Fruit fly (Drosophila melanogaster): ENCODE data around the gene CG43291.
A peak's percentile ranks its signal among the peaks of the same experiment; 100 is the strongest.

Gene CG43291

dm6 chr3R:14259821-14260220, 15.3 kb upstream of the CG43291 start, which contains the start of gene MetRS-m:
TSS of gene MetRS-m (minus strand) at chr3R:14259991.
- TF ChIP-seq CG6808 (GFP tag; optimal IDR thresholded peaks at IDR 0.05): peak; percentile 99
- no peak for TF ChIP-seq CG8119 (GFP tag; IDR thresholded peaks at IDR 0.05)

DNA sequence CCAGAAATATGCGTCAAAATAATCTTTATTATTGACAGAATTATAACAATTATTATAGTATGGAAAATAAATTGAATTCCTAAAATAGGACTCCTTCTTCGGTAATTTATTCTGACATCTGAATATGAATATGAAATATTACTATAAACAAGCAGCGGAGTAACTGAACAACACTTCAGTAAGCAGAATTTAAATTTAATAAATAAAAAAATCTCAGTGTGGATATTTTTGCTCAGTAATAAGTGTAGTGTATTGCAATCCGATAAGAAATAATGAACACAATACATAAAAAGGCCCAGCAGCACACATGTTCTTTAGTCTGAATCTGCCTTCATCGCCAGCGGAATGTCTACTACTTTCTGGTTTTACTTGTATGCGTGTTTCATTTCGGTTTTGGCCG, 11.3 kb upstream of the CG43291 start, which contains the start of gene CG43179:
Gene CG43179, plus strand, starts transcription at position 301 of the 400 bp plus-strand sequence.
- TF ChIP-seq CG32006 (GFP tag; optimal IDR thresholded peaks at IDR 0.05): no peak
- peak; percentile 15 for TF ChIP-seq svp (GFP tag)

DNA sequence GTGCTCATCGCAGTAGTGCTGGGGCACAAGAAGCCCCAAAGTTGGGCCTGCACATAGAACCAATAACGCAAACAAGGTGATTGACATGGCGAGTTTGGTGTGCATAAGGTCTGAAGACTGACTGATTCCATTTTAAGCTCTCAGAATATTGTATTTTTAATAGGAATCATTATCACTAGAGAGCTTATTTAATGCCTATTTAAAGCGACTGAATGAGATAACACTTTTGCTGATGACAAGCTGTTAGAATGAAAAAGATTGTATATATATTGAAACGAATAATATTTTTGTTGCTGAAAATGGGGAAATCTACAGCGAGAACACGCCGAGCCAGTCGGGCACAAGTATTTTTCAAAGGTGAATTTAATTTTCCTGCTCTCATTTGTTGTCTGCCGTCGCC, 894 bp upstream of the CG43291 start, which contains the start of gene CG9616:
Gene CG9616, minus strand, starts transcription at position 101 of the 400 bp plus-strand sequence.
- TF ChIP-seq CG7368 (GFP tag; optimal IDR thresholded peaks at IDR 0.05): no peak
- TF ChIP-seq lz (GFP tag; optimal IDR thresholded peaks at IDR 0.05): no peak
- no peak for TF ChIP-seq Hr39 (GFP tag; optimal IDR thresholded peaks at IDR 0.05)
- no peak for TF ChIP-seq CG3032 (tag; optimal IDR thresholded peaks at IDR 0.05)
- TF ChIP-seq CG31627 (GFP tag; optimal IDR thresholded peaks at IDR 0.05): no peak
- TF ChIP-seq CG1621 (tag; optimal IDR thresholded peaks at IDR 0.05): no peak
- no peak for TF ChIP-seq fd59A (GFP tag; optimal IDR thresholded peaks at IDR 0.05)
- TF ChIP-seq net (GFP tag; optimal IDR thresholded peaks at IDR 0.05): no peak
- TF ChIP-seq topi (GFP tag; optimal IDR thresholded peaks at IDR 0.05): no peak
- TF ChIP-seq Gug (GFP tag; IDR thresholded peaks at IDR 0.05): no peak
- TF ChIP-seq dac (GFP tag; optimal IDR thresholded peaks at IDR 0.05): no peak
- no peak for TF ChIP-seq Smox (GFP tag; optimal IDR thresholded peaks at IDR 0.05)
- no peak for TF ChIP-seq Eip93F (GFP tag; optimal IDR thresholded peaks at IDR 0.05)
- TF ChIP-seq acj6 (GFP tag; optimal IDR thresholded peaks at IDR 0.05): no peak
- no peak for TF ChIP-seq esn (GFP tag; optimal IDR thresholded peaks at IDR 0.05)
- no peak for TF ChIP-seq Sox15 (GFP tag; optimal IDR thresholded peaks at IDR 0.05)
- no peak for TF ChIP-seq fd85E (GFP tag; optimal IDR thresholded peaks at IDR 0.05)

DNA sequence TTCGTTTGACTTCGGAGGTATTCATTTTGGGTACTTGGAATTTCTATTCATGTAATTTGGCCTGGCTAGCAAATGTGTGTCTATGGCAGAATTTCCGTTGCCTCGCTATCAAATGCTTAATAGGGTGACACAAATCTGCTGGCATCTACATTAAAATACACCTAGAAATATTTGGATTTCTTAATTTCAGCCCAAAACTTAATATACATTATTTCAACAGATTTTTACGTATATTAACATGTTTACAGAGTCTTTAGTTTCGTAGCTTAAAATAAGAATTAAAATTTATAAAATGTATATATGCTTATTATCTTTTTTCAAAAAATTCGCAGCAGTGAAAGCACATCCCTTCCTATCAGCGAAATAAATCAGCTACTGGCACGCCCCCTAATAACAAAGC, 15.4 kb downstream of the CG43291 start, which contains the start of gene CG9624:
Gene CG9624, minus strand, starts transcription at position 101 of the 400 bp plus-strand sequence.
- TF ChIP-seq esn (GFP tag; optimal IDR thresholded peaks at IDR 0.05) (no peak), ss (GFP tag; optimal IDR thresholded peaks at IDR 0.05) (no peak), eg (GFP tag; IDR thresholded peaks at IDR 0.05) (no peak), acj6 (GFP tag; optimal IDR thresholded peaks at IDR 0.05) (no peak), CG3919 (GFP tag; optimal IDR thresholded peaks at IDR 0.05) (no peak), CG16779 (tag; optimal IDR thresholded peaks at IDR 0.05) (no peak), CG6808 (GFP tag; optimal IDR thresholded peaks at IDR 0.05) (no peak), Ets21C (GFP tag; optimal IDR thresholded peaks at IDR 0.05) (no peak)

DNA sequence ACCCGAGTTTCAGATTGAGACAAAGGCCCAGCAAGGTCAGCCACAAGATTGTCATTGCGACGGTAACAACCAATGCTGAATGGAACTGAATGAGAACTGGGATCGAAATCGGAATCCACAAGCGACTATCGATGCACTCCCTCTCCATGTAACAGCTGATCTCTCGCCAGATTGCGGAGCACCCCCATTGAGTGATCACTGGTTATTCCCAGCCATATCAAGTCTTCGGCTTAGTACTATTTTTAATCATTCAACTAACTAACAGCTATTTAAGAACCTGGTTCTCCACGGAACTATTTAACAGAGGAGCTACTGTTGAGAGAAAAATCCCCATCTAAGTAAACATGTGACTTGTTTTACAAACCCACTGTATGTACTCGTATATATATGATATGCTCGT, 17.8 kb downstream of the CG43291 start, which contains the start of gene CG9631:
Gene CG9631, minus strand, starts transcription at position 101 of the 400 bp plus-strand sequence.
- TF ChIP-seq CG1621 (tag; optimal IDR thresholded peaks at IDR 0.05): no peak
- no peak for TF ChIP-seq pdm3 (GFP tag; optimal IDR thresholded peaks at IDR 0.05)
- TF ChIP-seq Blimp-1 (GFP tag; optimal IDR thresholded peaks at IDR 0.05): no peak
- no peak for TF ChIP-seq CG11762 (GFP tag; optimal IDR thresholded peaks at IDR 0.05; ENCODE audit: insufficient read depth)
- TF ChIP-seq CG3032 (tag; optimal IDR thresholded peaks at IDR 0.05): no peak
- no peak for TF ChIP-seq CG32006 (GFP tag; optimal IDR thresholded peaks at IDR 0.05)
- no peak for TF ChIP-seq eg (GFP tag; IDR thresholded peaks at IDR 0.05)
- no peak for TF ChIP-seq acj6 (GFP tag; optimal IDR thresholded peaks at IDR 0.05)
- TF ChIP-seq Hr4 (GFP tag; optimal IDR thresholded peaks at IDR 0.05): no peak
- TF ChIP-seq fd59A (GFP tag; optimal IDR thresholded peaks at IDR 0.05): no peak
- no peak for TF ChIP-seq ss (GFP tag; optimal IDR thresholded peaks at IDR 0.05)
- no peak for TF ChIP-seq CG11902 (GFP tag; optimal IDR thresholded peaks at IDR 0.05)
- no peak for TF ChIP-seq dac (GFP tag; optimal IDR thresholded peaks at IDR 0.05)
- TF ChIP-seq Gug (GFP tag; IDR thresholded peaks at IDR 0.05): no peak
- TF ChIP-seq Sox15 (GFP tag; optimal IDR thresholded peaks at IDR 0.05): no peak
- no peak for TF ChIP-seq Eip75B (GFP tag; optimal IDR thresholded peaks at IDR 0.05)
- no peak for TF ChIP-seq Hr38 (GFP tag; optimal IDR thresholded peaks at IDR 0.05)
- no peak for TF ChIP-seq dsx (GFP tag; optimal IDR thresholded peaks at IDR 0.05; ENCODE audit: poor library complexity, severe bottlenecking)
